Worm (Caenorhabditis elegans): ENCODE measurements around the gene subs-4.

DNA sequence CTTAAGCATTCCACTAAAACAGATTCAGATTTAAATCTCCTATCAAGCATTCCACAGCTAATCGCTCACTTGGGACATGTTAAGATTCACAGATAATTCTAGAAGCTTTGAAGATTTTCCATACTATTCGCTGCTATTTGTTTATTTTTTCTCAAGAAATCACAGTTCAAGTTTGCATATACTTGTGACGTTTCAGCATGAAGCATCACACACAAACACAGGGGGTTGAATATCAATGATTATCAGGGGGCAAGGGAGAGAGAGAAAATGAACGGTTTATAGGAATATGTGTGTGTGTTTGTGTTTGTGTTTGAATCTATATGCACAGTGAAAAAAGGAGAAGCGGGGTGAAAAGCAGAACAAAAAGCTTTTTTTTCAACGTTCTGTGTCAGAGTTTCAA, 20.7 kb downstream of the subs-4 start, which contains the start of gene Y47D3B.12:
- TF ChIP-seq aha-1 (tag) (no peak), nhr-102 (tag; optimal IDR thresholded peaks at IDR 0.05) (no peak), unc-39 (tag; optimal IDR thresholded peaks at IDR 0.05) (no peak), unc-62 (GFP tag; optimal IDR thresholded peaks at IDR 0.05 in 1 of 2) (no peak), unc-62 (tag; optimal IDR thresholded peaks at IDR 0.05) (no peak)
